Fruit fly (Drosophila melanogaster): ENCODE data around the gene CG10657.
A peak's percentile ranks its signal among the peaks of the same experiment; 100 is the strongest.

The CG10657 gene

DNA sequence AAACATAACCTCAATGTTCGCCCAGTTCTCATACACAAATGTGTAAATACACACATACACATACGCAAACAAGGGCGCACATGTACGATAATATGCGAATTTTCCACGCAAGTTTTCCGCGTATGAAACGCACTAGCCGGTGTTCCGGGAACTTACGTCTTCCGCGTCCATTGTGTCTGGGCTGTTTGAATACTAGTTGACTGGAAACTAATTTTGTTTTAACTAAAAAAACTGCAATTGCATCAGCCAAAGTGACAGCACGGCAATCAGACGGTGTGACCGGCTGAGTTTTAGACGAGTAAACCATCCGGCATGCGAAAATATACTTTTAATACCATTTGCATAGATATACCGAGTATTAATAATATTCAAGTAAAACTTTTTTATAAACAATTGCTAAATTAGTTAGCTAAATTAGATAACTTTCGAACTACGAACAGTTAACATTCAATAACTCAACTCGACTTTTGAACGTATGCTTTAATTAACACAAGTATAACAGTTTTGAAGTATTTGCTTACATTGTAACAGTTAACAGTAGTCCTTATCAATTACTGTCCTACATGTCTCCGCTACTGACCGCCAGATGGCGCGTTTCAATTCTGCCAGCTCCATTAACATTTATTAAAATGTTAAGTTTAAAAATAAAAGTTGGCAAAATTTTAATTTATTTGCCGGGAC, 29.6 kb upstream of the CG10657 start, which contains the start of gene eIF2beta (continued):
- TF ChIP-seq Fer2 (tag; optimal IDR thresholded peaks at IDR 0.05) (no peak), E2f1 (GFP tag; IDR thresholded peaks at IDR 0.05) (no peak), hb (GFP tag; IDR thresholded peaks at IDR 0.05; ENCODE audit: partially characterized antibody) (no peak), Opbp (GFP tag; IDR thresholded peaks at IDR 0.05; ENCODE audit: partially characterized antibody) (no peak), bowl (GFP tag; IDR thresholded peaks at IDR 0.05) (0 out of 2 replicates have a peak, but pooled peaks have one; percentile 8), sr (GFP tag; IDR thresholded peaks at IDR 0.05) (no peak), Asciz (GFP tag; optimal IDR thresholded peaks at IDR 0.05) (peak; percentile 74), MBD-R2 (GFP tag; IDR thresholded peaks at IDR 0.05) (peak; percentile 37; the same call in 1 of the 2 replicates), ttk (GFP tag; IDR thresholded peaks at IDR 0.05) (no peak), pum (GFP tag; optimal IDR thresholded peaks at IDR 0.05) (no peak), CG8290 (GFP tag; optimal IDR thresholded peaks at IDR 0.05) (no peak), CG8290 (tag; optimal IDR thresholded peaks at IDR 0.05) (peak in 1 of 2 experiments; percentile 42), org-1 (GFP tag; optimal IDR thresholded peaks at IDR 0.05) (no peak), CG8281 (tag; optimal IDR thresholded peaks at IDR 0.05) (no peak), CG10147 (GFP tag; optimal IDR thresholded peaks at IDR 0.05) (peak; percentile 31), HLH54F (GFP tag; optimal IDR thresholded peaks at IDR 0.05) (no peak), D (optimal IDR thresholded peaks at IDR 0.05) (no peak), D (GFP tag; optimal IDR thresholded peaks at IDR 0.05) (peak; percentile 13), mirr (GFP tag; optimal IDR thresholded peaks at IDR 0.05) (peak; percentile 61), CG11085 (GFP tag; IDR thresholded peaks at IDR 0.05) (no peak), Bteb2 (GFP tag; optimal IDR thresholded peaks at IDR 0.05) (no peak), Rfx (GFP tag; IDR thresholded peaks at IDR 0.05) (peak; percentile 25; the same call in 1 of the 2 replicates), exex (tag; optimal IDR thresholded peaks at IDR 0.05) (peak; percentile 37), CG13287 (GFP tag; IDR thresholded peaks at IDR 0.05; ENCODE audit: partially characterized antibody) (peak; percentile 42; the same call in 1 of the 2 replicates), CG16813 (GFP tag; IDR thresholded peaks at IDR 0.05; ENCODE audit: partially characterized antibody) (no peak), Lhr (GFP tag; optimal IDR thresholded peaks at IDR 0.05) (peak; percentile 47), dpn (GFP tag; optimal IDR thresholded peaks at IDR 0.05) (peak in 1 of 2 experiments; percentile 18), nmo (GFP tag; optimal IDR thresholded peaks at IDR 0.05) (peak; percentile 41), Doc2 (GFP tag; IDR thresholded peaks at IDR 0.05) (no peak), Fer1 (GFP tag; optimal IDR thresholded peaks at IDR 0.05) (peak; percentile 64), Hr3 (GFP tag; optimal IDR thresholded peaks at IDR 0.05) (no peak), CG18599 (GFP tag; optimal IDR thresholded peaks at IDR 0.05) (no peak), hbn (GFP tag; IDR thresholded peaks at IDR 0.05; ENCODE audit: partially characterized antibody) (0 out of 2 replicates have a peak, but pooled peaks have one; percentile 23), peb (GFP tag; IDR thresholded peaks at IDR 0.05) (no peak), gsb-n (tag; optimal IDR thresholded peaks at IDR 0.05) (no peak), lov (optimal IDR thresholded peaks at IDR 0.05) (no peak), lov (GFP tag; IDR thresholded peaks at IDR 0.05) (no peak; the same call in 2 of the 3 replicates), fd64A (GFP tag; optimal IDR thresholded peaks at IDR 0.05) (no peak), CG7556 (GFP tag; optimal IDR thresholded peaks at IDR 0.05) (no peak), HHEX (GFP tag; optimal IDR thresholded peaks at IDR 0.05) (no peak), croc (GFP tag; conservative IDR thresholded peaks at IDR 0.05) (no peak), tgo (GFP tag; IDR thresholded peaks at IDR 0.05) (no peak), Drgx (GFP tag; IDR thresholded peaks at IDR 0.05) (no peak), NK7.1 (GFP tag; optimal IDR thresholded peaks at IDR 0.05) (no peak), fd96Cb (tag; optimal IDR thresholded peaks at IDR 0.05) (no peak), CG6175 (GFP tag; IDR thresholded peaks at IDR 0.05) (no peak), Mrtf (GFP tag; IDR thresholded peaks at IDR 0.05) (no peak), CG10654 (GFP tag; optimal IDR thresholded peaks at IDR 0.05) (no peak), Meics (GFP tag; optimal IDR thresholded peaks at IDR 0.05) (peak; percentile 64), CG10267 (tag; optimal IDR thresholded peaks at IDR 0.05) (peak; percentile 51)

Measured in whole organism, embryonic.